Worm (Caenorhabditis elegans) whole organism, L4 larva: ENCODE results near the gene pbo-6.

Source experiments
- F10B5.3 ChIP-seq: sonication (generic microtip); optimal IDR thresholded peaks from 2 replicates; lab custom pipeline; 2016; ENCODE audit warnings: mild to moderate bottlenecking, missing genetic modification characterization, missing compliant biosample characterization
- F49E8.2 ChIP-seq: sonication (generic microtip); optimal IDR thresholded peaks from 2 replicates; lab custom pipeline; 2016; ENCODE audit warnings: missing compliant biosample characterization, mild to moderate bottlenecking, missing genetic modification characterization, borderline replicate concordance
- R02D3.7 ChIP-seq: fragments of 150-350 bp; sonication (generic microtip); optimal IDR thresholded peaks from 3 replicates; lab custom pipeline; 2014; ENCODE audit warnings: missing biosample characterization, missing genetic modification characterization
- Y5F2A.4 ChIP-seq: fragments of 200-800 bp; sonication (Bioruptor generic); optimal IDR thresholded peaks from 2 replicates; lab custom pipeline; 2018; ENCODE audit warnings: mild to moderate bottlenecking, missing genetic modification characterization, missing compliant biosample characterization
- Y75B8A.6 ChIP-seq: fragments of 200-800 bp; sonication (Bioruptor generic); IDR thresholded peaks from 2 replicates; pipeline ENCODE4 v1.3.6; 2022; ENCODE audit warnings: missing genetic modification reagents, missing genetic modification characterization, missing compliant biosample characterization
- ZK546.5 ChIP-seq, 2 experiments: sonication (generic microtip); optimal IDR thresholded peaks; 2 replicates each; lab custom pipeline; 2017; ENCODE audit warnings: missing biosample characterization in 2 of 2, missing genetic modification characterization in 2 of 2
- aha-1 ChIP-seq: fragments of 150-350 bp; peaks from one replicate; lab custom pipeline; 2014; ENCODE audit warnings: missing biosample characterization, missing genetic modification characterization
- arid-1 ChIP-seq: fragments of 200-800 bp; sonication (Bioruptor generic); conservative IDR thresholded peaks from 2 replicates; pipeline ENCODE4 v1.3.6; 2022; ENCODE audit warnings: missing genetic modification reagents, missing genetic modification characterization, missing compliant biosample characterization
- ceh-20 ChIP-seq: fragments of 200-800 bp; sonication (Bioruptor generic); IDR thresholded peaks from 2 replicates; pipeline ENCODE4 v1.3.6; 2022; ENCODE audit warnings: missing genetic modification reagents, missing genetic modification characterization, missing compliant biosample characterization
- ceh-82 ChIP-seq: sonication (generic microtip); optimal IDR thresholded peaks from 2 replicates; lab custom pipeline; 2017; ENCODE audit warnings: missing biosample characterization, missing genetic modification characterization
- ctbp-1 ChIP-seq: fragments of 200-800 bp; sonication (Bioruptor generic); IDR thresholded peaks from 2 replicates; pipeline ENCODE4 v1.3.6; 2022; ENCODE audit warnings: missing genetic modification reagents, missing genetic modification characterization, missing compliant biosample characterization
- daf-16 ChIP-seq, 3 experiments: sonication (generic microtip); optimal IDR thresholded peaks; 2 replicates each; lab custom pipeline; 2016 to 2017; ENCODE audit warnings: missing genetic modification characterization in 3 of 3, missing genetic modification reagents in 3 of 3, mild to moderate bottlenecking in 2 of 3, missing compliant biosample characterization in 2 of 3, missing biosample characterization in 1 of 3, moderate library complexity in 1 of 3
- daf-8 ChIP-seq: fragments of 200-800 bp; sonication (Bioruptor generic); IDR thresholded peaks from 2 replicates; pipeline ENCODE4 v1.3.6; 2022; ENCODE audit warnings: missing genetic modification characterization, missing compliant biosample characterization
- dmd-6 ChIP-seq: fragments of 200-800 bp; sonication (Bioruptor generic); IDR thresholded peaks from 2 replicates; pipeline ENCODE4 v1.3.6; 2022; ENCODE audit warnings: missing genetic modification reagents, missing genetic modification characterization, missing compliant biosample characterization
- dmd-8 ChIP-seq: fragments of 200-800 bp; sonication (Bioruptor generic); IDR thresholded peaks from 2 replicates; pipeline ENCODE4 v1.3.6; 2022; ENCODE audit warnings: missing genetic modification characterization, missing compliant biosample characterization
- dmd-9 ChIP-seq: fragments of 200-800 bp; sonication (Bioruptor generic); IDR thresholded peaks from 2 replicates; pipeline ENCODE4 v1.3.6; 2022; ENCODE audit warnings: missing genetic modification reagents, missing genetic modification characterization, missing compliant biosample characterization
- egl-27 ChIP-seq: sonication (generic microtip); optimal IDR thresholded peaks from 3 replicates; lab custom pipeline; 2017; ENCODE audit warnings: missing biosample characterization, missing genetic modification reagents, missing genetic modification characterization
- egl-43 ChIP-seq: fragments of 200-800 bp; sonication (Bioruptor generic); IDR thresholded peaks from 2 replicates; pipeline ENCODE4 v1.3.6; 2022; ENCODE audit warnings: missing genetic modification reagents, missing genetic modification characterization, missing compliant biosample characterization
- fkh-10 ChIP-seq: fragments of 150-350 bp; optimal IDR thresholded peaks from 2 replicates; lab custom pipeline; 2014; ENCODE audit warnings: missing biosample characterization, missing genetic modification reagents, missing genetic modification characterization
- gei-8 ChIP-seq: fragments of 200-800 bp; sonication (Bioruptor generic); optimal IDR thresholded peaks from 2 replicates; lab custom pipeline; 2018; ENCODE audit warnings: mild to moderate bottlenecking, missing genetic modification characterization, missing compliant biosample characterization
- hif-1 ChIP-seq, 2 experiments: sonication (generic microtip); optimal IDR thresholded peaks; 2 replicates each; lab custom pipeline; 2016 to 2017; ENCODE audit warnings: missing compliant biosample characterization in 2 of 2, missing genetic modification characterization in 2 of 2, missing genetic modification reagents in 2 of 2, missing genotype in 2 of 2, mild to moderate bottlenecking in 1 of 2
- hlh-11 ChIP-seq: fragments of 200-800 bp; sonication (Bioruptor generic); optimal IDR thresholded peaks from 2 replicates; lab custom pipeline; 2018; ENCODE audit warnings: mild to moderate bottlenecking, missing genetic modification characterization, missing compliant biosample characterization
- jun-1 ChIP-seq: fragments of 150-350 bp; optimal IDR thresholded peaks from 2 replicates; lab custom pipeline; 2014; ENCODE audit warnings: missing biosample characterization, missing genetic modification reagents, missing genetic modification characterization
- lim-7 ChIP-seq: fragments of 200-800 bp; sonication (Bioruptor generic); IDR thresholded peaks from 2 replicates; pipeline ENCODE4 v1.3.6; 2022; ENCODE audit warnings: missing genetic modification characterization, missing compliant biosample characterization
- lin-29 ChIP-seq: fragments of 200-800 bp; sonication (Bioruptor generic); IDR thresholded peaks from 2 replicates; pipeline ENCODE4 v1.3.6; 2022; ENCODE audit warnings: missing genetic modification reagents, missing genetic modification characterization, missing compliant biosample characterization
- mdl-1 ChIP-seq, 2 experiments: fragments of 150-350 bp in 1 of 2; sonication (generic microtip) in 1 of 2; optimal IDR thresholded peaks; 2 replicates each; lab custom pipeline; 2014 to 2017; ENCODE audit warnings: missing biosample characterization in 2 of 2, missing genetic modification characterization in 2 of 2
- mep-1 ChIP-seq: fragments of 150-350 bp; sonication (generic microtip); optimal IDR thresholded peaks from 3 replicates; lab custom pipeline; 2014; ENCODE audit warnings: missing biosample characterization, missing genetic modification characterization
- mxl-2 ChIP-seq: fragments of 200-800 bp; sonication (Bioruptor generic); conservative IDR thresholded peaks from 2 replicates; pipeline ENCODE4 v1.3.6; 2022; ENCODE audit warnings: missing genetic modification reagents, missing genetic modification characterization, missing compliant biosample characterization
- nhr-10 ChIP-seq: fragments of 150-350 bp; optimal IDR thresholded peaks from 2 replicates; lab custom pipeline; 2014; ENCODE audit warnings: missing biosample characterization, missing genetic modification characterization
- nhr-102 ChIP-seq: sonication (generic microtip); optimal IDR thresholded peaks from 2 replicates; lab custom pipeline; 2016; ENCODE audit warnings: mild to moderate bottlenecking, missing genetic modification characterization, moderate library complexity, missing compliant biosample characterization
- nhr-11 ChIP-seq: fragments of 150-350 bp; optimal IDR thresholded peaks from 2 replicates; lab custom pipeline; 2014; ENCODE audit warnings: missing biosample characterization, missing genetic modification characterization
- nhr-111 ChIP-seq: fragments of 200-800 bp; sonication (Bioruptor generic); optimal IDR thresholded peaks from 2 replicates; lab custom pipeline; 2018; ENCODE audit warnings: mild to moderate bottlenecking, missing genetic modification characterization, missing compliant biosample characterization
- nhr-28 ChIP-seq: fragments of 150-350 bp; optimal IDR thresholded peaks from 2 replicates; lab custom pipeline; 2014; ENCODE audit warnings: missing biosample characterization, missing genetic modification characterization
- nhr-6 ChIP-seq: fragments of 150-350 bp; optimal IDR thresholded peaks from 2 replicates; lab custom pipeline; 2014; ENCODE audit warnings: missing biosample characterization, missing genetic modification characterization
- nhr-76 ChIP-seq: fragments of 150-350 bp; optimal IDR thresholded peaks from 2 replicates; lab custom pipeline; 2014; ENCODE audit warnings: missing biosample characterization, missing genetic modification characterization
- php-3 ChIP-seq: fragments of 200-800 bp; sonication (Bioruptor generic); IDR thresholded peaks from 2 replicates; pipeline ENCODE4 v1.3.6; 2022; ENCODE audit warnings: missing genetic modification reagents, missing genetic modification characterization, missing compliant biosample characterization
- pqm-1 ChIP-seq: sonication (generic microtip); optimal IDR thresholded peaks from 2 replicates; lab custom pipeline; 2017; ENCODE audit warnings: missing biosample characterization, missing genetic modification characterization
- rbr-2 ChIP-seq: sonication (generic microtip); optimal IDR thresholded peaks from 2 replicates; lab custom pipeline; 2016; ENCODE audit warnings: missing genotype, missing genetic modification characterization, missing compliant biosample characterization
- sdz-12 ChIP-seq: fragments of 200-800 bp; sonication (Bioruptor generic); optimal IDR thresholded peaks from 2 replicates; lab custom pipeline; 2018; ENCODE audit warnings: mild to moderate bottlenecking, missing genetic modification characterization, missing compliant biosample characterization
- set-16 ChIP-seq: fragments of 200-800 bp; sonication (Bioruptor generic); IDR thresholded peaks from 2 replicates; pipeline ENCODE4 v1.3.6; 2022; ENCODE audit warnings: missing genetic modification reagents, missing genetic modification characterization, missing compliant biosample characterization
- snpc-4 ChIP-seq: fragments of 150-350 bp; optimal IDR thresholded peaks from 2 replicates; lab custom pipeline; 2014; ENCODE audit warnings: missing biosample characterization, missing genetic modification characterization
- spr-1 ChIP-seq: sonication (generic microtip); optimal IDR thresholded peaks from 2 replicates; lab custom pipeline; 2016; ENCODE audit warnings: mild to moderate bottlenecking, missing genetic modification characterization, missing compliant biosample characterization
- tra-1 ChIP-seq: fragments of 200-800 bp; sonication (Bioruptor generic); IDR thresholded peaks from 2 replicates; pipeline ENCODE4 v1.3.6; 2022; ENCODE audit warnings: missing genetic modification reagents, missing genetic modification characterization, missing compliant biosample characterization
- unc-130 ChIP-seq: sonication (generic microtip); optimal IDR thresholded peaks from 2 replicates; lab custom pipeline; 2016; ENCODE audit warnings: missing genetic modification reagents, missing genetic modification characterization, missing compliant biosample characterization
- unc-39 ChIP-seq: sonication (generic microtip); optimal IDR thresholded peaks from 2 replicates; lab custom pipeline; 2017; ENCODE audit warnings: missing biosample characterization, missing genetic modification characterization
- unc-62 ChIP-seq, 3 experiments: fragments of 150-350 bp in 1 of 3; sonication (generic microtip); optimal IDR thresholded peaks in 2 of 3; peaks in 1 of 3; 1 replicate in 1 of 3; 2 replicates in 2 of 3; lab custom pipeline; 2014 to 2017; ENCODE audit warnings: missing biosample characterization in 3 of 3, missing genetic modification characterization in 3 of 3, missing genetic modification reagents in 3 of 3, missing genotype in 1 of 3
- zfp-3 ChIP-seq: fragments of 200-800 bp; sonication (Bioruptor generic); conservative IDR thresholded peaks from 2 replicates; pipeline ENCODE4 v1.3.6; 2022; ENCODE audit warnings: missing genetic modification reagents, missing genetic modification characterization, missing compliant biosample characterization
- zip-2 ChIP-seq: fragments of 150-350 bp; optimal IDR thresholded peaks from 2 replicates; lab custom pipeline; 2014; ENCODE audit warnings: missing biosample characterization, missing genetic modification characterization
- ztf-11 ChIP-seq: fragments of 150-350 bp; optimal IDR thresholded peaks from 2 replicates; lab custom pipeline; 2014; ENCODE audit warnings: missing biosample characterization, missing genetic modification characterization

The pbo-6 gene

ce11 chrX:17456536-17457165, 27.8 kb downstream of the pbo-6 start, which contains the start of gene mlc-2:
Gene mlc-2, minus strand, starts transcription at chrX:17456586.
- TF ChIP-seq nhr-102 (tag; lab: Kevin White, UChicago) (no peak), ztf-11 (no peak), egl-27 (tag; lab: Kevin White, UChicago) (no peak), ceh-20 (GFP tag; lab: Robert Waterston, UW) (no peak), mdl-1 (tag; optimal IDR thresholded peaks at IDR 0.05; lab: Kevin White, UChicago) (no peak), lim-7 (GFP tag; lab: Robert Waterston, UW) (0 out of 2 replicates have a peak, but pooled peaks have one; percentile 28), nhr-11 (peak; percentile 48), sdz-12 (GFP tag; lab: Kevin White, UChicago) (no peak), pqm-1 (tag; lab: Kevin White, UChicago) (no peak), arid-1 (no peak), nhr-6 (tag; lab: Kevin White, UChicago) (no peak), ZK546.5 (tag; optimal IDR thresholded peaks at IDR 0.05; lab: Kevin White, UChicago) (no peak), zip-2 (tag; lab: Kevin White, UChicago) (no peak), unc-62 (GFP tag; optimal IDR thresholded peaks at IDR 0.05 in 1 of 2; lab: Kevin White, UChicago) (peak in 1 of 2 experiments; percentile 9), unc-62 (tag; optimal IDR thresholded peaks at IDR 0.05; lab: Kevin White, UChicago) (no peak), dmd-6 (GFP tag; lab: Robert Waterston, UW) (no peak), hlh-11 (tag; lab: Kevin White, UChicago) (peak; percentile 76), Y75B8A.6 (GFP tag; lab: Robert Waterston, UW) (no peak), snpc-4 (no peak), php-3 (no peak), tra-1 (no peak), set-16 (peak; percentile 55), dmd-9 (GFP tag; lab: Robert Waterston, UW) (no peak), ctbp-1 (no peak), egl-43 (GFP tag; lab: Robert Waterston, UW) (no peak), dmd-8 (GFP tag; lab: Robert Waterston, UW) (no peak), nhr-28 (tag; lab: Kevin White, UChicago) (peak; percentile 42), daf-8 (no peak), ceh-82 (tag; lab: Kevin White, UChicago) (no peak), daf-16 (GFP tag; optimal IDR thresholded peaks at IDR 0.05; lab: Kevin White, UChicago) (peak in 1 of 2 experiments; percentile 26), daf-16 (tag; optimal IDR thresholded peaks at IDR 0.05; lab: Kevin White, UChicago) (no peak), lin-29 (GFP tag; lab: Robert Waterston, UW) (no peak)

ce11 chrX:17458887-17459286, 30.0 kb downstream of the pbo-6 start, which contains the start of gene mlc-1:
Gene mlc-1, plus strand, starts transcription at chrX:17459210.
- TF ChIP-seq hif-1 (tag; optimal IDR thresholded peaks at IDR 0.05; lab: Kevin White, UChicago) (no peak), mep-1 (no peak), nhr-10 (tag; lab: Kevin White, UChicago) (no peak), nhr-11 (no peak), hlh-11 (tag; lab: Kevin White, UChicago) (peak; percentile 9), ceh-20 (GFP tag; lab: Robert Waterston, UW) (no peak), spr-1 (tag; lab: Kevin White, UChicago) (no peak), rbr-2 (tag; lab: Kevin White, UChicago) (no peak), unc-62 (GFP tag; optimal IDR thresholded peaks at IDR 0.05 in 1 of 2; lab: Kevin White, UChicago) (peak in 1 of 2 experiments; percentile 20), unc-62 (tag; optimal IDR thresholded peaks at IDR 0.05; lab: Kevin White, UChicago) (no peak), gei-8 (no peak), ztf-11 (no peak), zfp-3 (GFP tag; lab: Robert Waterston, UW) (no peak), set-16 (peak; percentile 38), fkh-10 (GFP tag; lab: Kevin White, UChicago) (no peak), F10B5.3 (no peak), nhr-111 (no peak), unc-130 (no peak), ctbp-1 (no peak), Y5F2A.4 (GFP tag; lab: Kevin White, UChicago) (no peak), zip-2 (tag; lab: Kevin White, UChicago) (no peak), unc-39 (no peak), F49E8.2 (tag; lab: Kevin White, UChicago) (no peak), aha-1 (tag; lab: Kevin White, UChicago) (peak; percentile 74), nhr-76 (no peak), R02D3.7 (tag; lab: Kevin White, UChicago) (no peak), jun-1 (tag; lab: Kevin White, UChicago) (no peak), mxl-2 (GFP tag; lab: Robert Waterston, UW) (no peak), sdz-12 (GFP tag; lab: Kevin White, UChicago) (no peak)
